Worm (Caenorhabditis elegans) whole organism, dauer: ENCODE results near the gene C26D10.6.

Source experiments
- unc-62 ChIP-seq: sonication (generic microtip); optimal IDR thresholded peaks from 2 replicates; lab custom pipeline; 2017; ENCODE audit warnings: missing biosample characterization, missing genetic modification reagents, missing genetic modification characterization

The C26D10.6 gene

DNA sequence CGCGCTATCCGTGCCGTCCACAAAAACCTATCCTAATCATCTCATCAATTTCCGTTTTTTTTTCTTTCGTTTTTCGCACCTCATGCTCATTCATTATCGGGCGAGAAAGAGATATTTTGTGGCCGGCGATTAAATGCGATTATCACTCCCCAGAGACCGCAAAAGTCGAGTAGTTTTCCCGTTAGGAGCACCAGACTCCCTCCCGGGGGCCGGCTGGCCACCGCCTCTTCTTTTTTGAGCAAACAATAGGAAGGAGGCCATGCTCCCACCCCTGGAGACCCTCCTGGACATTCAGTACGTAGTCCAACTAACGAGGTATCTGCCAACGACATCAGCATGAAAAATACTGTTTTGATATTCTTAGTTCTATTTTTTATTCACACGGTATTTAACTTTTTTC, 6.0 kb upstream of the C26D10.6 start, which contains the start of gene M195.2:
Gene M195.2 (plus strand): TSS at position 301 of the 400 bp plus-strand sequence.
- no peak for TF ChIP-seq unc-62

ce11 chrII:8359350-8359749, 4.8 kb upstream of the C26D10.6 start, which contains the start of gene col-77:
TSS of gene col-77 (minus strand) at chrII:8359381.
- TF ChIP-seq unc-62, result no peak

ce11 chrII:8358466-8358865, 4.0 kb upstream of the C26D10.6 start:
- no peak for TF ChIP-seq unc-62

DNA sequence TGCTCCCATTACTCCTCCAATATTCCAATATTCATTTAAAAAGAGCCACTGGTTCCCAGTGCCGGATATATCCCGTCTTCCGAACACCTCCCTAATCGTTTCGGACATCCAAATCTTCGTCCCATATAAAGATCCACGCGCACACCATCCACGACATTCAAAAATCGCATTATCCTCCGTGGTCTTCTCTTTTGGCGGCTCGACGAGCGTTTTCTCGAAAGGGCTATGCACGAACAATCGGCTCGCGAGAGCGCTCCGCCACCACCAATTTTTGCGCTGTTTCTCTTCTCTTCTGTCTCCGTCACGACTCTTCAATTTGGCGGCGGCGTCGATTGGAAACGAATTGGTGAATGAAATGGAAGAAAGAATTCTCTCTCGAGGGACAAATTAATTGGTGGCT, 1.2 kb downstream of the C26D10.6 start:
- TF ChIP-seq unc-62, result no peak

DNA sequence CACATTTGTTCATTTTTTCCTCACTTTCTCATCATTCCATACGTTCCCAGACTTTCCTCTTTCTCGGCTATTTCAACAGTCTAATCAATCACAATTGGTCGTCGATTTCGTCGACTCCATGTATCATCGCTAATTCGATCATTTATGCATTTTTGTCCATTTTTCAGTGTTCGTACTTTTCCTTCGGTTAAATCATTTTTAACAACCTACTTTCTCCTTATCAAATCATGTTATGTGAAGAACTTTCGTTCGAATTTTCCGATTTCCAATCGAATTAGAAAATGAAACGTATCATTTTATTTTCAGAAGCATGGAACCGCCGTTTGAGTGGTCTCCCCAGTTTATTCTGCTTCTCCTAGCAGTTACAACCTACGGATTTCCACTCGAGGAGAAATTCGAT, 8.1 kb downstream of the C26D10.6 start, which contains the start of gene eff-1:
Gene eff-1 (plus strand): TSS at position 301 of the 400 bp plus-strand sequence.
- no peak for TF ChIP-seq unc-62

- TF ChIP-seq unc-62, result no peak
Measured at ce11 chrII:8345613-8346012, 8.9 kb downstream of the C26D10.6 start.

DNA sequence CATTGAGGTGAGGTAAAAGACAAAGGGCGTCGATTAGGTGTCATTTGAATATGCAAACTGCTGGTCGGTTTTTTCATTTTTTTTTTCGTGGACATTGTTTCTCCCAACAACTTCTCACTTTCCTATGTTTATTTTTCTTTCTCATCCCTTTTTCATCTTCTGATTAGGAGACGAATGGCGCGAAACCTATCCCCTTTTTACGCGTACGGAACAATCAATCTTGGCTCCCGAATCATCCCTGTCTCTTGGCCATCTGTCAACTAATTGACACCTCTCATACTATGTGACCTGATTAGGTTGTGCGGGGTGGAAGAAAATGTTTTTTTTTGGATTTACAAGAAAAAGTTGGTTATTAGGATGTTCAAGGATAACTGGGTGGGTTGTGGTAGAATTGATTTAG, 9.7 kb downstream of the C26D10.6 start:
- no peak for TF ChIP-seq unc-62

DNA sequence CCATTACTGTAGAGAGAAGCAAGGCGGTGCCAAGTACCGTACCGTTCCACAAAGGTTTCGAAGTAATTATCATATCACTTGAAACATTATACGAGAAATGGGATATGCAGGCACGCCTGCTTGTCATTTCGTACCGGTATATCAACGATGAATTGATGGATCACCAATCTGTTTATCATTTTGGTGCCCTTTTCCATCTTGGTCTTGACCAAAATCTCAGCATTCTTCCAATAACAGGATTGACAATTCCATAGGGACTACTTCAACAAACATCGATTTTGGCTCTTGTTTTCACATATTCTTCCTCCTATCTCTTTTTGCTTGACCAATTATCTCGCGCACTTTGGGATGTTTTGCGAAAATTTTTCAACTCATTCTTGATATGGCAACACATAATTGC, 15.4 kb downstream of the C26D10.6 start:
- TF ChIP-seq unc-62, result no peak

- TF ChIP-seq unc-62, result no peak
Measured at ce11 chrII:8333643-8334042, 20.9 kb downstream of the C26D10.6 start, which contains the start of gene C26D10.7. TSS of gene C26D10.7 (plus strand) at chrII:8333943.

ce11 chrII:8329462-8329861, 25.0 kb downstream of the C26D10.6 start, which contains the start of gene C26D10.4:
TSS of gene C26D10.4 (plus strand) at chrII:8329762.
- no peak for TF ChIP-seq unc-62

DNA sequence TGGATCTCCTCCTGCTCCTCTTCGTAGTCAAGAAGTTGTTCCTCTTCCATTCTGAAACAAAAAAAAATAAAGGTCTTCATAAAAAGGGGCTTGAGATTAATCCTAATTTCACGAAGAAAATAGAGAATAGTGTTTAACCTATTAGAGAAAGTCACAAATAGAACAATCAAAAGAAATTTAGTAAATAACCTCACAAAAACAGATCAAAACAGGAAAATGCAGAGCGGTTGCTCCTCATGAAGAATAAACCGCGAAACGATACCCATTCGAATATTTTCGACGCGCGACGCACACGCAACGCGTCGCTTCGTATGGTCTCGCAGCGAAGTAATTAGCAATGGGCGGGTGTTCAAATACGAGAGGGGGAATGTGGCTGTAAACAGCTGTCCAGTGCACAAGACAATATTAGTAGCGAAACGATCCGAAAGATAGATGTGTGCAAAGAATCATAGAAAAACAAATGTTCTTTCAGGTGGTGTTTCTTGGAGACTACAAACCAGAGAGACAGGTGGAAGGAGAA, 25.6 kb downstream of the C26D10.6 start, which contains the start of gene hel-1:
Gene hel-1 (minus strand): TSS at position 51 of the 520 bp plus-strand sequence.
- TF ChIP-seq unc-62, result no peak

DNA sequence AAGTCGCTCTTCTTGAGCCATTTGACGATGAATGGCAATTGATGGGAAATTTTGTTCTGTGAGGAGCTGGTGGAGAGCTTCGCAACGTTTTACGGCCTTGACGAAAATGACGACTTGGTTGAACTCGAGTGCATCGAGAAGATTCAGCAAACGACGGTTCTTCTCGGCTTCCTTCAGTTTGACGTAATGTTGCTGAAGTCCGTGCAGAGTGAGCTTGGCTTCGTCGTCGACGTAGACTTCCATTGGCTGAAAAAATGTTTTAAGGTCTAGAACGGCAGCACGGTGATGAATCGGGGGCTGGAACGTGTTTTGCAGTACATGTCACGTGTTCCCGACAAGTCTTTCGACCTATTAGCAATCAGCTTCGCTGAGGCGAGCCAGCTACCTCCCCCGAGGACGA, 27.1 kb downstream of the C26D10.6 start:
- no peak for TF ChIP-seq unc-62

ce11 chrII:8326228-8326960, 28.1 kb downstream of the C26D10.6 start:
- TF ChIP-seq unc-62, result no peak

- TF ChIP-seq unc-62, result no peak
Measured at ce11 chrII:8325002-8325539, 29.4 kb downstream of the C26D10.6 start, which contains the start of the genes ran-3 and C26D10.3. TSS of gene ran-3 (minus strand) at chrII:8325052. TSS of gene C26D10.3 (plus strand) at chrII:8325386.

- TF ChIP-seq unc-62, result no peak
Measured at ce11 chrII:8321244-8321643, 33.3 kb downstream of the C26D10.6 start, which contains the start of gene shw-1. TSS of gene shw-1 (minus strand) at chrII:8321471.

ce11 chrII:8316701-8317100, 37.8 kb downstream of the C26D10.6 start:
- no peak for TF ChIP-seq unc-62

DNA sequence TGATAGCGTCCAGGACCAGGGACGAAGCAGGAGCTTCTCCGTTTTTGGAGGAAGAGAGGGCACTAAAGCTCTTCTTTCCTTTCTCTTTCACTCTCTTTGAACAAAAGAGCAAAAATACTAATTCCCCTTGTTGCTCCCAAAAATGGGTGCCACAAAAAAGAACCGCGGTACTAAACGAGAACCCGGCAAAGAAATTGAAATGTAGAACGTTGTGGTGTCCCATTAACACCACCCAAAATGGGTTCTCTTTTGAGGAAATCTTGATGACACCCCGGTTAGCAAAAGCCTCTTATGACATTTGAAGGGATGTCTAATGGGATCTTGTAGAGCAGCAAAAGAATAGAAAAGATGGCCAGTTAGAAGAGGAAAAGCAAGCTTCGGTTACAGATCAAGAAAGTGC, 39.7 kb downstream of the C26D10.6 start:
- no peak for TF ChIP-seq unc-62

DNA sequence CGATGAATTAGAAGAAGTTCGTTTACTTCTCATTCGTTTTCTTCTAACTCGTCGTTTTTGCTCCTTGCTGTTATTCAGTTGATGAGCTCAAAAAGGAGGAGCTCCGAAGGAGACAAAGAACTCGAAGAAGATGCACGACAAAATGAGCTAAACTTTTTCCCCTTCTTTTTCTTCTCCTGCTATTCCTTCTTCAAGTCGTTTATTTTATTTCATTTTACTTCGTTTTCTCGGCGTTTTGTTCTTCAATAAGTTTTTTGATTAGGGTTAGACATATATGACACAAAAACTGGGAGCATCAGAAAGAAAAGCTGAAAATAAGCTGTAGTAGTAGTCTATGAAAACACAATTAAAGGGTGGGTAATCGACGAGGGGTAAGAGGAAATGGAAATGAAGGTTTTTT, 42.5 kb downstream of the C26D10.6 start:
- TF ChIP-seq unc-62, result no peak
